Fruit fly (Drosophila melanogaster) whole organism, embryonic: ENCODE data around the gene CG13026.

Experiments
- CG34422 ChIP-seq: fragments of 200-800 bp; sonication (Bioruptor generic); IDR thresholded peaks from 3 replicates; pipeline ENCODE4 v1.3.6; 2022; ENCODE audit warnings: missing biosample characterization, missing genetic modification characterization
- CG7987 ChIP-seq: fragments of 200-800 bp; sonication (Bioruptor generic); optimal IDR thresholded peaks from 2 replicates; lab custom pipeline; 2018; ENCODE audit warnings: missing biosample characterization, mild to moderate bottlenecking, missing genetic modification characterization, moderate library complexity
- usp ChIP-seq: fragments of >200 bp; optimal IDR thresholded peaks from 2 replicates; lab custom pipeline; 2017; ENCODE audit warnings: missing biosample characterization, missing genetic modification characterization

DNA sequence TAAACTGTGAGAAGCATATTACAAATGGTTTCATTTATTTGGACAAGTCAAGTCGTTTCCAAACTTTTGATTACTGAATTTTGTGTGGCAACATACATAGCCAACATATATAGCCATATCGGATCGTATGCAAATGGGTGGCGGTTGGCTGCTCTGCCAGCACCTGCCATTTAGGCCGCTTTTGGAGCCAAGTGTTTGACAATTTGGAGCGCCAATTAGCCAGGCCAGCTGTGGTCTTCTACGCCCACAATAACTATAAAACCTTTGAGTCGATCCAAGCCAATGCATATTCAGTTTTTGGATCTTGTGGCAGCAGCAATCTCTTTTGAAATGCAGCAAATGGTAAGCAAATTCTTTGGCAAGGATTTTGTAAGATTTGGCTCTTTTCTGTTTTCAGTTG lies 1.4 kb downstream of the CG13026 start, which contains the start of gene CG13031:
- TF ChIP-seq usp (GFP tag; lab: Kevin White, UChicago) (no peak), CG7987 (GFP tag; lab: Kevin White, UChicago) (no peak), CG34422 (GFP tag; lab: Robert Waterston, UW) (no peak)
